Worm (Caenorhabditis elegans) whole organism, mixed stage, embryonic: ENCODE results near the gene B0228.8.

ENCODE experiments used
- blmp-1 ChIP-seq: fragments of 150-350 bp; optimal IDR thresholded peaks from 2 replicates; lab custom pipeline; 2014; ENCODE audit warnings: missing biosample characterization, missing genetic modification characterization
- elt-1 ChIP-seq: sonication (generic microtip); optimal IDR thresholded peaks from 2 replicates; lab custom pipeline; 2017; ENCODE audit warnings: missing genetic modification characterization, mild to moderate bottlenecking, missing compliant biosample characterization, antibody characterized with exemption, moderate library complexity, borderline replicate concordance; ENCODE audit not compliant: insufficient read depth
- lin-13 ChIP-seq: fragments of 150-350 bp; optimal IDR thresholded peaks from 2 replicates; lab custom pipeline; 2014; ENCODE audit warnings: missing biosample characterization, missing genetic modification characterization
- nhr-237 ChIP-seq: fragments of 150-350 bp; optimal IDR thresholded peaks from 2 replicates; lab custom pipeline; 2014; ENCODE audit warnings: missing biosample characterization, missing genetic modification characterization
- nhr-76 ChIP-seq: sonication (generic microtip); optimal IDR thresholded peaks from 2 replicates; lab custom pipeline; 2017; ENCODE audit warnings: missing biosample characterization, missing genetic modification characterization
- sem-2 ChIP-seq: fragments of 200-800 bp; sonication (Bioruptor generic); optimal IDR thresholded peaks from 2 replicates; lab custom pipeline; 2018; ENCODE audit warnings: mild to moderate bottlenecking, missing genetic modification characterization, missing compliant biosample characterization
- snpc-4 ChIP-seq: fragments of 150-350 bp; optimal IDR thresholded peaks from 2 replicates; lab custom pipeline; 2014; ENCODE audit warnings: missing biosample characterization, missing genetic modification characterization
- sptf-1 ChIP-seq: sonication (generic microtip); optimal IDR thresholded peaks from 2 replicates; lab custom pipeline; 2017; ENCODE audit warnings: mild to moderate bottlenecking, missing genetic modification characterization, moderate library complexity, missing compliant biosample characterization
- unc-39 ChIP-seq: fragments of 150-350 bp; optimal IDR thresholded peaks from 2 replicates; lab custom pipeline; 2014; ENCODE audit warnings: missing biosample characterization, missing genetic modification characterization
- unc-62 ChIP-seq: fragments of 150-350 bp; optimal IDR thresholded peaks from 2 replicates; lab custom pipeline; 2014; ENCODE audit warnings: missing biosample characterization, missing genetic modification reagents, missing genetic modification characterization
- zip-8 ChIP-seq: fragments of 150-350 bp; optimal IDR thresholded peaks from 2 replicates; lab custom pipeline; 2014; ENCODE audit warnings: missing biosample characterization, missing genetic modification characterization
- ztf-11 ChIP-seq: fragments of 150-350 bp; optimal IDR thresholded peaks from 2 replicates; lab custom pipeline; 2014; ENCODE audit warnings: missing biosample characterization, missing genetic modification characterization

ce11 chrII:7770253-7770652, 8.9 kb upstream of the B0228.8 start:
- TF ChIP-seq snpc-4 (tag; lab: Kevin White, UChicago) (no peak), nhr-76 (tag; lab: Kevin White, UChicago) (no peak), blmp-1 (no peak), sem-2 (GFP tag; lab: Kevin White, UChicago) (no peak), unc-39 (tag; lab: Kevin White, UChicago) (no peak), unc-62 (no peak), sptf-1 (tag; lab: Kevin White, UChicago) (no peak), nhr-237 (tag; lab: Kevin White, UChicago) (no peak), zip-8 (tag; lab: Kevin White, UChicago) (no peak), ztf-11 (no peak), lin-13 (no peak), elt-1 (tag; lab: Kevin White, UChicago) (no peak)
